Fruit fly (Drosophila melanogaster): ENCODE results near the gene Tpi.

Tpi gene

dm6 chr3R:30166159-30166784, 31.9 kb upstream of the Tpi start, which contains the start of gene VhaAC45RP (continued):
- no peak for TF ChIP-seq ATbp (GFP tag; optimal IDR thresholded peaks at IDR 0.05)
- TF ChIP-seq Neu2 (GFP tag; optimal IDR thresholded peaks at IDR 0.05; ENCODE audit: borderline replicate concordance) = no peak
- TF ChIP-seq nerfin-1 (tag; optimal IDR thresholded peaks at IDR 0.05) = peak; percentile 99
- no peak for TF ChIP-seq slou (GFP tag; optimal IDR thresholded peaks at IDR 0.05)
- TF ChIP-seq CG1647 (GFP tag; optimal IDR thresholded peaks at IDR 0.05) = no peak
- peak; percentile 23 for TF ChIP-seq Fer1 (GFP tag; optimal IDR thresholded peaks at IDR 0.05)
- no peak for TF ChIP-seq CG8089 (GFP tag; optimal IDR thresholded peaks at IDR 0.05)
- no peak for TF ChIP-seq Stat92E (GFP tag; optimal IDR thresholded peaks at IDR 0.05)
- TF ChIP-seq CG10979 (tag; optimal IDR thresholded peaks at IDR 0.05) = no peak
- TF ChIP-seq tap (tag; optimal IDR thresholded peaks at IDR 0.05) = no peak
- TF ChIP-seq pan (optimal IDR thresholded peaks at IDR 0.05) = no peak
- no peak for TF ChIP-seq pan (GFP tag; optimal IDR thresholded peaks at IDR 0.05 in 1 of 2, IDR thresholded peaks at IDR 0.05 in 1 of 2)
- no peak for TF ChIP-seq Scr (GFP tag; IDR thresholded peaks at IDR 0.05; ENCODE audit: partially characterized antibody)
- no peak for TF ChIP-seq lilli (GFP tag; optimal IDR thresholded peaks at IDR 0.05)
- no peak for TF ChIP-seq CG2120 (GFP tag; optimal IDR thresholded peaks at IDR 0.05)
- no peak for TF ChIP-seq sim (GFP tag; IDR thresholded peaks at IDR 0.05)
- TF ChIP-seq CG15601 (tag; optimal IDR thresholded peaks at IDR 0.05) = no peak
- no peak for TF ChIP-seq salm (tag; optimal IDR thresholded peaks at IDR 0.05)
- peak; percentile 14 for TF ChIP-seq Myb (GFP tag; optimal IDR thresholded peaks at IDR 0.05)

dm6 chr3R:30164162-30164561, 29.8 kb upstream of the Tpi start:
- TF ChIP-seq Hsf (GFP tag; optimal IDR thresholded peaks at IDR 0.05) = peak; percentile 30
- TF ChIP-seq CG18599 (GFP tag; optimal IDR thresholded peaks at IDR 0.05) = peak; percentile 10
- TF ChIP-seq CG31441 (GFP tag; IDR thresholded peaks at IDR 0.05) = peak; percentile 48; the same call in 1 of the 2 replicates
- TF ChIP-seq CG6689 (GFP tag; IDR thresholded peaks at IDR 0.05) = peak; percentile 38; the same call in 1 of the 2 replicates
- peak; percentile 3 for TF ChIP-seq gsb-n (tag; optimal IDR thresholded peaks at IDR 0.05)
- TF ChIP-seq dysf (GFP tag; IDR thresholded peaks at IDR 0.05) = peak; percentile 61; the same call in 2 of the 3 replicates
- peak; percentile 4 for TF ChIP-seq CG13424 (tag; optimal IDR thresholded peaks at IDR 0.05)
- TF ChIP-seq CG11695 (GFP tag; IDR thresholded peaks at IDR 0.05) = 0 out of 3 replicates have a peak, but pooled peaks have one; percentile 12
- TF ChIP-seq CG10959 (GFP tag; IDR thresholded peaks at IDR 0.05) = no peak
- TF ChIP-seq prd (optimal IDR thresholded peaks at IDR 0.05) = no peak
- TF ChIP-seq prd (GFP tag; IDR thresholded peaks at IDR 0.05) = peak; percentile 72; the same call in 2 of the 3 replicates
- TF ChIP-seq crc (GFP tag; optimal IDR thresholded peaks at IDR 0.05) = no peak
- no peak for TF ChIP-seq ato (GFP tag; IDR thresholded peaks at IDR 0.05; ENCODE audit: partially characterized antibody)
- TF ChIP-seq Hr78 (GFP tag; optimal IDR thresholded peaks at IDR 0.05) = peak in 1 of 2 experiments; percentile 11
- peak; percentile 17 for TF ChIP-seq CG30431 (GFP tag; optimal IDR thresholded peaks at IDR 0.05)
- TF ChIP-seq CG7839 (tag; optimal IDR thresholded peaks at IDR 0.05) = peak; percentile 30
- peak; percentile 81 for TF ChIP-seq Med (GFP tag)
- TF ChIP-seq Dad (GFP tag; optimal IDR thresholded peaks at IDR 0.05) = no peak
- peak; percentile 35 for TF ChIP-seq CG8388 (GFP tag; optimal IDR thresholded peaks at IDR 0.05)
- peak; percentile 9 for TF ChIP-seq fd96Cb (tag; optimal IDR thresholded peaks at IDR 0.05)
- TF ChIP-seq Opbp (GFP tag; IDR thresholded peaks at IDR 0.05; ENCODE audit: partially characterized antibody) = no peak
- TF ChIP-seq CG10979 (tag; optimal IDR thresholded peaks at IDR 0.05) = peak; percentile 42
- TF ChIP-seq CG1603 (tag; optimal IDR thresholded peaks at IDR 0.05) = peak; percentile 51
- no peak for TF ChIP-seq Nf-YC (tag; optimal IDR thresholded peaks at IDR 0.05)
- TF ChIP-seq CG12391 (tag; optimal IDR thresholded peaks at IDR 0.05) = peak; percentile 5
- no peak for TF ChIP-seq CG13287 (GFP tag; IDR thresholded peaks at IDR 0.05; ENCODE audit: partially characterized antibody)
- peak; percentile 42 for TF ChIP-seq phol (tag; optimal IDR thresholded peaks at IDR 0.05)
- TF ChIP-seq Xbp1 (GFP tag; optimal IDR thresholded peaks at IDR 0.05) = peak; percentile 32
- TF ChIP-seq pnt (GFP tag; optimal IDR thresholded peaks at IDR 0.05) = peak; percentile 40
- 0 out of 2 replicates have a peak, but pooled peaks have one; percentile 11 for TF ChIP-seq bowl (GFP tag; IDR thresholded peaks at IDR 0.05)
